Fruit fly (Drosophila melanogaster) whole organism, embryonic: Measurements from ENCODE around the gene Rbbp5.

Experiments used
- Atf3 ChIP-seq: fragments of 200-800 bp; sonication (Bioruptor generic); optimal IDR thresholded peaks from 3 replicates; lab custom pipeline; 2016; ENCODE audit warnings: missing biosample characterization, missing genetic modification characterization
- Blimp-1 ChIP-seq: fragments of 200-800 bp; sonication (Bioruptor generic); optimal IDR thresholded peaks from 3 replicates; lab custom pipeline; 2018; ENCODE audit warnings: missing biosample characterization, missing genetic modification characterization, mild to moderate bottlenecking, moderate library complexity, missing genetic modification reagents
- BtbVII ChIP-seq: fragments of 200-800 bp; sonication (Bioruptor generic); optimal IDR thresholded peaks from 3 replicates; lab custom pipeline; 2017; ENCODE audit warnings: missing biosample characterization, mild to moderate bottlenecking, missing genetic modification characterization
- CG10209 ChIP-seq: fragments of 200-800 bp; sonication (Bioruptor generic); optimal IDR thresholded peaks from 3 replicates; lab custom pipeline; 2017; ENCODE audit warnings: missing biosample characterization, mild to moderate bottlenecking, missing genetic modification characterization, missing genetic modification reagents
- CG10274 ChIP-seq: fragments of 200-800 bp; sonication (Bioruptor generic); optimal IDR thresholded peaks from 3 replicates; lab custom pipeline; 2017; ENCODE audit warnings: missing biosample characterization, mild to moderate bottlenecking, missing genetic modification characterization
- CG10366 ChIP-seq: fragments of 200-800 bp; sonication (Bioruptor generic); IDR thresholded peaks from 2 replicates; pipeline ENCODE4 v1.3.6; 2022; ENCODE audit warnings: missing biosample characterization, missing genetic modification characterization
- CG10654 ChIP-seq: fragments of 200-800 bp; sonication (Bioruptor generic); optimal IDR thresholded peaks from 2 replicates; lab custom pipeline; 2016; ENCODE audit warnings: missing biosample characterization, missing genetic modification characterization
- CG11695 ChIP-seq: fragments of 200-800 bp; sonication (Bioruptor generic); IDR thresholded peaks from 3 replicates; pipeline ENCODE4 v1.3.6; 2022; ENCODE audit warnings: missing biosample characterization, missing genetic modification characterization
- CG14441 ChIP-seq: fragments of 200-800 bp; sonication (Bioruptor generic); IDR thresholded peaks from 2 replicates; pipeline ENCODE4 v1.3.6; 2022; ENCODE audit warnings: missing biosample characterization, missing genetic modification characterization
- CG16779 ChIP-seq: fragments of 200-800 bp; sonication (Bioruptor generic); IDR thresholded peaks from 2 replicates; pipeline ENCODE4 v1.3.6; 2022; ENCODE audit warnings: missing biosample characterization, missing genetic modification characterization
- CG16813 ChIP-seq: fragments of 200-800 bp; sonication (Bioruptor generic); IDR thresholded peaks from 3 replicates; pipeline ENCODE4 v1.3.6; 2022; ENCODE audit warnings: missing biosample characterization, missing genetic modification characterization; ENCODE audit not compliant: partially characterized antibody
- CG18011 ChIP-seq: fragments of 200-800 bp; sonication (Bioruptor generic); optimal IDR thresholded peaks from 2 replicates; lab custom pipeline; 2017; ENCODE audit warnings: missing biosample characterization, missing genetic modification characterization, mild to moderate bottlenecking, moderate library complexity, missing genotype
- CG2889 ChIP-seq: fragments of 200-800 bp; sonication (Bioruptor generic); IDR thresholded peaks from 3 replicates; pipeline ENCODE4 v1.3.6; 2022; ENCODE audit warnings: missing biosample characterization, missing genetic modification characterization
- CG3281 ChIP-seq: fragments of 200-800 bp; sonication (Bioruptor generic); optimal IDR thresholded peaks from 3 replicates; lab custom pipeline; 2017; ENCODE audit warnings: missing biosample characterization, mild to moderate bottlenecking, missing genetic modification characterization
- CG34422 ChIP-seq: fragments of 200-800 bp; sonication (Bioruptor generic); IDR thresholded peaks from 3 replicates; pipeline ENCODE4 v1.3.6; 2022; ENCODE audit warnings: missing biosample characterization, missing genetic modification characterization
- CG4424 ChIP-seq: fragments of 200-800 bp; sonication (Bioruptor generic); optimal IDR thresholded peaks from 3 replicates; lab custom pipeline; 2016; ENCODE audit warnings: missing biosample characterization, missing genetic modification characterization
- CG7786 ChIP-seq: fragments of 200-800 bp; sonication (Bioruptor generic); optimal IDR thresholded peaks from 2 replicates; lab custom pipeline; 2016; ENCODE audit warnings: missing biosample characterization, missing genetic modification characterization
- CG8281 ChIP-seq: fragments of 200-800 bp; sonication (Bioruptor generic); optimal IDR thresholded peaks from 2 replicates; lab custom pipeline; 2018; ENCODE audit warnings: missing biosample characterization, mild to moderate bottlenecking, missing genetic modification characterization, moderate library complexity
- CG9609 ChIP-seq: fragments of 200-800 bp; sonication (Bioruptor generic); optimal IDR thresholded peaks from 3 replicates; lab custom pipeline; 2016; ENCODE audit warnings: missing biosample characterization, missing genetic modification characterization
- CG9797 ChIP-seq: fragments of 200-800 bp; sonication (Bioruptor generic); optimal IDR thresholded peaks from 3 replicates; lab custom pipeline; 2018; ENCODE audit warnings: missing biosample characterization, mild to moderate bottlenecking, missing genetic modification characterization
- D19A ChIP-seq: fragments of 200-800 bp; optimal IDR thresholded peaks from 3 replicates; lab custom pipeline; 2019; ENCODE audit warnings: missing biosample characterization, mild to moderate bottlenecking, missing genetic modification characterization, moderate library complexity
- Ets97D ChIP-seq: fragments of 200-800 bp; sonication (Bioruptor generic); optimal IDR thresholded peaks from 3 replicates; lab custom pipeline; 2016; ENCODE audit warnings: missing biosample characterization, missing genetic modification characterization
- Fer2 ChIP-seq: fragments of 200-800 bp; sonication (Bioruptor generic); optimal IDR thresholded peaks from 2 replicates; lab custom pipeline; 2018; ENCODE audit warnings: missing biosample characterization, mild to moderate bottlenecking, missing genetic modification characterization, moderate library complexity
- Mad ChIP-seq: fragments of 200-800 bp; sonication (Bioruptor generic); optimal IDR thresholded peaks from 2 replicates; lab custom pipeline; 2016; ENCODE audit warnings: missing biosample characterization, missing genetic modification characterization
- NC2α ChIP-seq: fragments of 200-800 bp; sonication (Bioruptor generic); optimal IDR thresholded peaks from 2 replicates; lab custom pipeline; 2016; ENCODE audit warnings: missing biosample characterization, missing genetic modification characterization
- Oli ChIP-seq: fragments of 200-800 bp; sonication (Bioruptor generic); optimal IDR thresholded peaks from 2 replicates; lab custom pipeline; 2018; ENCODE audit warnings: missing biosample characterization, mild to moderate bottlenecking, missing genetic modification characterization, moderate library complexity
- Poxn ChIP-seq: fragments of 200-800 bp; sonication (Bioruptor generic); IDR thresholded peaks from 2 replicates; pipeline ENCODE4 v1.3.6; 2022; ENCODE audit warnings: missing biosample characterization, missing genetic modification characterization
- bigmax ChIP-seq: fragments of 200-800 bp; sonication (Bioruptor generic); optimal IDR thresholded peaks from 2 replicates; lab custom pipeline; 2018; ENCODE audit warnings: missing biosample characterization, mild to moderate bottlenecking, missing genetic modification characterization
- br ChIP-seq: fragments of >200 bp; optimal IDR thresholded peaks from 2 replicates; lab custom pipeline; 2017
- ci ChIP-seq: fragments of 200-800 bp; sonication (Bioruptor generic); IDR thresholded peaks from 3 replicates; pipeline ENCODE4 v1.3.6; 2022; ENCODE audit warnings: missing biosample characterization, missing genetic modification characterization
- dm ChIP-seq: fragments of 200-800 bp; sonication (Bioruptor generic); optimal IDR thresholded peaks from 3 replicates; lab custom pipeline; 2016; ENCODE audit warnings: missing biosample characterization, missing genetic modification characterization
- dysf ChIP-seq: fragments of 200-800 bp; sonication (Bioruptor generic); IDR thresholded peaks from 3 replicates; pipeline ENCODE4 v1.3.6; 2022; ENCODE audit warnings: missing biosample characterization, missing genetic modification characterization
- eve ChIP-seq, 2 experiments: fragments of >200 bp; optimal IDR thresholded peaks; 2 replicates each; lab custom pipeline; 2017; ENCODE audit warnings: missing biosample characterization in 2 of 2, missing genetic modification characterization in 2 of 2
- exex ChIP-seq: fragments of 200-800 bp; sonication (Bioruptor generic); optimal IDR thresholded peaks from 4 replicates; lab custom pipeline; 2018; ENCODE audit warnings: missing biosample characterization, mild to moderate bottlenecking, missing genetic modification characterization, moderate library complexity
- gsb-n ChIP-seq: fragments of 200-800 bp; sonication (Bioruptor generic); optimal IDR thresholded peaks from 3 replicates; lab custom pipeline; 2018; ENCODE audit warnings: missing biosample characterization, mild to moderate bottlenecking, missing genetic modification characterization
- hbn ChIP-seq: fragments of 200-800 bp; sonication (Bioruptor generic); IDR thresholded peaks from 2 replicates; pipeline ENCODE4 v1.3.6; 2022; ENCODE audit warnings: missing biosample characterization, missing genetic modification characterization; ENCODE audit not compliant: partially characterized antibody
- ken ChIP-seq: fragments of 200-800 bp; sonication (Bioruptor generic); IDR thresholded peaks from 3 replicates; pipeline ENCODE4 v1.3.6; 2022; ENCODE audit warnings: missing biosample characterization, missing genetic modification characterization
- kni ChIP-seq: fragments of 200-800 bp; sonication (Bioruptor generic); optimal IDR thresholded peaks from 3 replicates; lab custom pipeline; 2017; ENCODE audit warnings: mild to moderate bottlenecking, missing biosample characterization, missing genetic modification reagents, missing genetic modification characterization
- lbe ChIP-seq: fragments of 200-800 bp; sonication (Bioruptor generic); optimal IDR thresholded peaks from 2 replicates; lab custom pipeline; 2016; ENCODE audit warnings: missing biosample characterization, mild to moderate bottlenecking, missing genetic modification characterization
- mld ChIP-seq: fragments of 200-800 bp; sonication (Bioruptor generic); IDR thresholded peaks from 3 replicates; pipeline ENCODE4 v1.3.6; 2022; ENCODE audit warnings: missing biosample characterization, missing genetic modification characterization; ENCODE audit not compliant: partially characterized antibody
- odd ChIP-seq: fragments of 200-800 bp; sonication (Bioruptor generic); optimal IDR thresholded peaks from 2 replicates; lab custom pipeline; 2017; ENCODE audit warnings: missing biosample characterization, mild to moderate bottlenecking, missing genetic modification characterization
- pzg ChIP-seq: fragments of 200-800 bp; sonication (Bioruptor generic); optimal IDR thresholded peaks from 3 replicates; lab custom pipeline; 2018; ENCODE audit warnings: missing biosample characterization, mild to moderate bottlenecking, missing genetic modification characterization, moderate library complexity
- run ChIP-seq: fragments of 200-800 bp; sonication (Bioruptor generic); optimal IDR thresholded peaks from 3 replicates; lab custom pipeline; 2018; ENCODE audit warnings: missing biosample characterization, mild to moderate bottlenecking, missing genetic modification characterization
- sim ChIP-seq: fragments of 200-800 bp; sonication (Bioruptor generic); IDR thresholded peaks from 2 replicates; pipeline ENCODE4 v1.3.6; 2022; ENCODE audit warnings: missing biosample characterization, missing genetic modification characterization
- so ChIP-seq: fragments of 200-800 bp; sonication (Bioruptor generic); IDR thresholded peaks from 3 replicates; pipeline ENCODE4 v1.3.6; 2022; ENCODE audit warnings: missing biosample characterization, missing genetic modification characterization
- trh ChIP-seq: fragments of 200-800 bp; sonication (Bioruptor generic); optimal IDR thresholded peaks from 2 replicates; lab custom pipeline; 2016; ENCODE audit warnings: missing biosample characterization, missing genetic modification characterization
- usp ChIP-seq: fragments of >200 bp; optimal IDR thresholded peaks from 2 replicates; lab custom pipeline; 2017; ENCODE audit warnings: missing biosample characterization, missing genetic modification characterization
- zen2 ChIP-seq: fragments of 200-800 bp; sonication (Bioruptor generic); IDR thresholded peaks from 3 replicates; pipeline ENCODE4 v1.3.6; 2022; ENCODE audit warnings: missing biosample characterization, missing genetic modification characterization; ENCODE audit not compliant: partially characterized antibody
- zfh1 ChIP-seq: fragments of 200-800 bp; sonication (Bioruptor generic); IDR thresholded peaks from 3 replicates; pipeline ENCODE4 v1.3.6; 2022; ENCODE audit warnings: missing biosample characterization, missing genetic modification characterization
- zfh2 ChIP-seq: fragments of 200-800 bp; sonication (Bioruptor generic); optimal IDR thresholded peaks from 2 replicates; lab custom pipeline; 2016; ENCODE audit warnings: missing biosample characterization, missing genetic modification characterization

Gene Rbbp5

DNA sequence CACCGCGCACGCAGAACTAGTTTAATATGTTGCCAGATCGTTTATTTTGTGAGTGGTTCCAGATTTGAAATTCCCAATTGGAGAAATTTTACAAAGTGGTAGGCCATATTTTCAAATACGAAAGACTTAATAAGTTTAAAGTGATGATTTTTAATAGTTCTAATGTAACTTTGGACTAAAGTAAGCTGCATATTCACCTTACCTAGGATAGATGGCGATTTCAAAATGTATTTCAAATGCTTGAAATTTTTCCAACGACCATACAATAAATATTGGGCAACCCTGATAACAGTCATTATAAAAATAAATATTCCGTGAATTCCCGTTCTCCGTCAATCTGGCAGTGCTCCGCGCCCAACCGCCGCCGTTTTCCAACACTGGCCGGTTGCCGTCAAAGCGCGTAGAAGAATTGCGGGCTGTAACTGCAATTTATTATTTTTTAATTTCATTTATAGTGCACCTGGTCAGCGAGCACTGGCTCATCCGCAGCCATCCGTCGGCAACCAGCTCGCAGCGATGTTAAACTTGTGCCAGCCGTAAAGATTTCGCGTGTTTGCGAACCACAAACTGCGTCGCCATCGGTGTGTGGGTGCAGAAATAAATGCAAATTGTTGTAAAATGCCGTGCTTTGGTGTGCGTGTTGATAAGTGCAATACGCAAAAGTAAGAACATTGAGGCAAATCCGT is 28.3 kb upstream of the Rbbp5 start, which contains the start of the genes Ide and RhoBTB (continued):
- TF ChIP-seq zfh2 (GFP tag; lab: Kevin White, UChicago) (peak; percentile 95), CG4424 (peak; percentile 66), CG11695 (no peak), Blimp-1 (no peak), CG16779 (no peak), D19A (tag; lab: Kevin White, UChicago) (no peak), Poxn (GFP tag; lab: Robert Waterston, UW) (peak; percentile 10; the same call in 1 of the 2 replicates), CG34422 (GFP tag; lab: Robert Waterston, UW) (peak; percentile 51; the same call in 1 of the 3 replicates), br (lab: Kevin White, UChicago) (no peak), BtbVII (GFP tag; lab: Kevin White, UChicago) (peak; percentile 19), lbe (GFP tag; lab: Kevin White, UChicago) (peak; percentile 37), CG16813 (GFP tag; lab: Robert Waterston, UW) (peak; percentile 39; the same call in 1 of the 3 replicates), CG9609 (GFP tag; lab: Kevin White, UChicago) (peak; percentile 80), NC2α (GFP tag; lab: Kevin White, UChicago) (peak; percentile 62), CG14441 (GFP tag; lab: Robert Waterston, UW) (peak; percentile 75), so (GFP tag; lab: Robert Waterston, UW) (no peak), dysf (GFP tag; lab: Robert Waterston, UW) (peak; percentile 83), hbn (no peak), ken (peak; percentile 46; the same call in 1 of the 3 replicates), usp (GFP tag; lab: Kevin White, UChicago) (no peak), CG3281 (GFP tag; lab: Kevin White, UChicago) (peak; percentile 80), ci (GFP tag; lab: Robert Waterston, UW) (peak; percentile 27; the same call in 1 of the 3 replicates), CG18011 (GFP tag; lab: Kevin White, UChicago) (peak; percentile 63), mld (GFP tag; lab: Robert Waterston, UW) (no peak), Ets97D (peak; percentile 87), gsb-n (tag; lab: Kevin White, UChicago) (no peak), odd (GFP tag; lab: Kevin White, UChicago) (no peak), CG10209 (peak; percentile 79), bigmax (GFP tag; lab: Kevin White, UChicago) (no peak), kni (GFP tag; lab: Kevin White, UChicago) (peak; percentile 68), CG9797 (peak; percentile 22), zen2 (GFP tag; lab: Robert Waterston, UW) (no peak), trh (peak; percentile 65), eve (GFP tag; optimal IDR thresholded peaks at IDR 0.05; lab: Kevin White, UChicago) (no peak), Atf3 (GFP tag; lab: Kevin White, UChicago) (peak; percentile 77), Fer2 (tag; lab: Kevin White, UChicago) (peak; percentile 81), Mad (peak; percentile 77), CG8281 (tag; lab: Kevin White, UChicago) (peak; percentile 60), pzg (GFP tag; lab: Kevin White, UChicago) (peak; percentile 73), CG10274 (GFP tag; lab: Kevin White, UChicago) (peak; percentile 38), dm (GFP tag; lab: Kevin White, UChicago) (peak; percentile 72), CG10366 (GFP tag; lab: Robert Waterston, UW) (0 out of 2 replicates have a peak, but pooled peaks have one; percentile 62), CG7786 (GFP tag; lab: Kevin White, UChicago) (peak; percentile 90), CG2889 (GFP tag; lab: Robert Waterston, UW) (peak; percentile 64; the same call in 1 of the 3 replicates), Oli (tag; lab: Kevin White, UChicago) (peak; percentile 76), exex (peak; percentile 44), run (tag; lab: Kevin White, UChicago) (no peak), zfh1 (GFP tag; lab: Robert Waterston, UW) (peak; percentile 48; the same call in 1 of the 3 replicates), sim (no peak), CG10654 (GFP tag; lab: Kevin White, UChicago) (peak; percentile 81)
